Worm (Caenorhabditis elegans) whole organism, young adult: ENCODE data around the gene M05D6.1.

Experiments
- B0035.1 ChIP-seq: sonication (generic microtip); optimal IDR thresholded peaks from 2 replicates; lab custom pipeline; 2016; ENCODE audit warnings: missing genetic modification characterization, mild to moderate bottlenecking, missing compliant biosample characterization, missing genotype, missing genetic modification reagents
- B0336.3 ChIP-seq: fragments of 200-800 bp; sonication (Bioruptor generic); IDR thresholded peaks from 2 replicates; pipeline ENCODE4 v1.3.6; 2022; ENCODE audit warnings: missing genetic modification characterization, missing compliant biosample characterization
- F57A8.1 ChIP-seq: fragments of 200-800 bp; sonication (Bioruptor generic); optimal IDR thresholded peaks from 2 replicates; lab custom pipeline; 2018; ENCODE audit warnings: mild to moderate bottlenecking, missing genetic modification characterization, moderate library complexity, missing compliant biosample characterization
- K11D2.4 ChIP-seq: fragments of 200-800 bp; sonication (Bioruptor generic); IDR thresholded peaks from 2 replicates; pipeline ENCODE4 v1.3.6; 2022; ENCODE audit warnings: missing genetic modification reagents, missing genetic modification characterization, missing compliant biosample characterization
- Y53G8AR.9 ChIP-seq: fragments of 200-800 bp; sonication (Bioruptor generic); conservative IDR thresholded peaks from 2 replicates; pipeline ENCODE4 v1.3.6; 2022; ENCODE audit warnings: missing genetic modification reagents, missing genetic modification characterization, missing compliant biosample characterization
- Y56A3A.18 ChIP-seq: fragments of 200-800 bp; sonication (Bioruptor generic); IDR thresholded peaks from 2 replicates; pipeline ENCODE4 v1.3.6; 2022; ENCODE audit warnings: missing genetic modification reagents, missing genetic modification characterization, missing compliant biosample characterization
- ZK185.1 ChIP-seq: sonication (generic microtip); optimal IDR thresholded peaks from 2 replicates; lab custom pipeline; 2016; ENCODE audit warnings: mild to moderate bottlenecking, missing genetic modification characterization, missing compliant biosample characterization; ENCODE audit not compliant: poor library complexity, severe bottlenecking
- akir-1 ChIP-seq: fragments of 200-800 bp; sonication (Bioruptor generic); optimal IDR thresholded peaks from 2 replicates; lab custom pipeline; 2018; ENCODE audit warnings: mild to moderate bottlenecking, missing genetic modification characterization, moderate library complexity, missing compliant biosample characterization
- aptf-2 ChIP-seq: fragments of 200-800 bp; sonication (Bioruptor generic); conservative IDR thresholded peaks from 2 replicates; pipeline ENCODE4 v1.3.6; 2022; ENCODE audit warnings: missing genetic modification reagents, missing genetic modification characterization, missing compliant biosample characterization
- atf-7 ChIP-seq: sonication (generic microtip); optimal IDR thresholded peaks from 2 replicates; lab custom pipeline; 2017; ENCODE audit warnings: mild to moderate bottlenecking, missing genetic modification characterization, missing compliant biosample characterization
- attf-5 ChIP-seq: fragments of 200-800 bp; sonication (Bioruptor generic); optimal IDR thresholded peaks from 2 replicates; lab custom pipeline; 2018; ENCODE audit warnings: mild to moderate bottlenecking, missing genetic modification characterization, missing compliant biosample characterization
- bed-1 ChIP-seq: fragments of 200-800 bp; sonication (Bioruptor generic); IDR thresholded peaks from 2 replicates; pipeline ENCODE4 v1.3.6; 2022; ENCODE audit warnings: missing genetic modification reagents, missing genetic modification characterization, missing compliant biosample characterization
- bed-2 ChIP-seq: fragments of 200-800 bp; sonication (Bioruptor generic); IDR thresholded peaks from 2 replicates; pipeline ENCODE4 v1.3.6; 2022; ENCODE audit warnings: missing genetic modification reagents, missing genetic modification characterization, missing compliant biosample characterization
- cebp-1 ChIP-seq, 2 experiments: fragments of 200-800 bp in 1 of 2; sonication (Bioruptor generic) in 1 of 2; sonication (generic microtip) in 1 of 2; IDR thresholded peaks in 1 of 2; optimal IDR thresholded peaks in 1 of 2; 2 replicates each; pipeline versions ENCODE4 v1.3.6 to Lab custom; 2017 to 2022; ENCODE audit warnings: missing compliant biosample characterization in 2 of 2, missing genetic modification characterization in 2 of 2, mild to moderate bottlenecking in 1 of 2, missing genetic modification reagents in 1 of 2, moderate library complexity in 1 of 2
- cebp-2 ChIP-seq: fragments of 200-800 bp; sonication (Bioruptor generic); IDR thresholded peaks from 2 replicates; pipeline ENCODE4 v1.3.6; 2022; ENCODE audit warnings: missing genetic modification characterization, missing compliant biosample characterization
- ceh-91 ChIP-seq: fragments of 200-800 bp; sonication (Bioruptor generic); IDR thresholded peaks from 2 replicates; pipeline ENCODE4 v1.3.6; 2022; ENCODE audit warnings: missing genetic modification reagents, missing genetic modification characterization, missing compliant biosample characterization
- chd-7 ChIP-seq: sonication (generic microtip); optimal IDR thresholded peaks from 2 replicates; lab custom pipeline; 2016; ENCODE audit warnings: mild to moderate bottlenecking, missing genetic modification characterization, moderate library complexity, missing compliant biosample characterization
- dpff-1 ChIP-seq: sonication (generic microtip); optimal IDR thresholded peaks from 2 replicates; lab custom pipeline; 2017; ENCODE audit warnings: mild to moderate bottlenecking, missing genetic modification characterization, missing compliant biosample characterization
- egl-18 ChIP-seq: fragments of 200-800 bp; sonication (Bioruptor generic); IDR thresholded peaks from 2 replicates; pipeline ENCODE4 v1.3.6; 2022; ENCODE audit warnings: missing genetic modification reagents, missing genetic modification characterization, missing compliant biosample characterization
- ekl-4 ChIP-seq: fragments of 200-800 bp; sonication (Bioruptor generic); IDR thresholded peaks from 2 replicates; pipeline ENCODE4 v1.3.6; 2022; ENCODE audit warnings: missing genetic modification reagents, missing genetic modification characterization, missing compliant biosample characterization
- hlh-12 ChIP-seq: sonication (generic microtip); optimal IDR thresholded peaks from 2 replicates; lab custom pipeline; 2016; ENCODE audit warnings: missing genetic modification characterization, missing compliant biosample characterization
- hmg-1.2 ChIP-seq: fragments of 200-800 bp; sonication (Bioruptor generic); IDR thresholded peaks from 2 replicates; pipeline ENCODE4 v1.3.6; 2022; ENCODE audit warnings: missing genetic modification reagents, missing genetic modification characterization, missing compliant biosample characterization
- lag-1 ChIP-seq: fragments of 200-800 bp; sonication (Bioruptor generic); IDR thresholded peaks from 2 replicates; pipeline ENCODE4 v1.3.6; 2022; ENCODE audit warnings: missing genetic modification reagents, missing genetic modification characterization, missing compliant biosample characterization
- let-526 ChIP-seq: fragments of 200-800 bp; sonication (Bioruptor generic); IDR thresholded peaks from 2 replicates; pipeline ENCODE4 v1.3.6; 2022; ENCODE audit warnings: missing genetic modification reagents, missing genetic modification characterization, missing compliant biosample characterization
- lir-1 ChIP-seq: fragments of 200-800 bp; sonication (Bioruptor generic); conservative IDR thresholded peaks from 2 replicates; pipeline ENCODE4 v1.3.6; 2022; ENCODE audit warnings: missing genetic modification reagents, missing genetic modification characterization, missing compliant biosample characterization
- nfya-2 ChIP-seq: fragments of 200-800 bp; sonication (Bioruptor generic); IDR thresholded peaks from 2 replicates; pipeline ENCODE4 v1.3.6; 2022; ENCODE audit warnings: missing genetic modification reagents, missing genetic modification characterization, missing compliant biosample characterization
- rcor-1 ChIP-seq: fragments of 200-800 bp; sonication (Bioruptor generic); IDR thresholded peaks from 2 replicates; pipeline ENCODE4 v1.3.6; 2022; ENCODE audit warnings: missing genetic modification reagents, missing genetic modification characterization, missing compliant biosample characterization
- snpc-1.3 ChIP-seq: sonication (generic microtip); optimal IDR thresholded peaks from 2 replicates; lab custom pipeline; 2017; ENCODE audit warnings: missing genetic modification characterization, mild to moderate bottlenecking, missing compliant biosample characterization, antibody characterized with exemption, moderate library complexity, missing genotype, missing genetic modification reagents; ENCODE audit not compliant: insufficient read depth
- snpc-4 ChIP-seq, 5 experiments: fragments of 150-350 bp in 1 of 5; sonication (generic microtip) in 4 of 5; optimal IDR thresholded peaks; 2 replicates each; lab custom pipeline; 2014 to 2018; ENCODE audit warnings: missing genetic modification characterization in 5 of 5, missing biosample characterization in 3 of 5, antibody characterized with exemption in 2 of 5, mild to moderate bottlenecking in 2 of 5, missing compliant biosample characterization in 2 of 5, missing genotype in 2 of 5, moderate library complexity in 2 of 5, missing genetic modification reagents in 1 of 5
- sptf-2 ChIP-seq: fragments of 200-800 bp; sonication (Bioruptor generic); optimal IDR thresholded peaks from 2 replicates; lab custom pipeline; 2018; ENCODE audit warnings: mild to moderate bottlenecking, missing genetic modification characterization, missing compliant biosample characterization
- tbp1 ChIP-seq: fragments of 200-800 bp; sonication (Bioruptor generic); optimal IDR thresholded peaks from 2 replicates; lab custom pipeline; 2018; ENCODE audit warnings: mild to moderate bottlenecking, missing genetic modification characterization, missing compliant biosample characterization
- unc-130 ChIP-seq: sonication (generic microtip); optimal IDR thresholded peaks from 2 replicates; lab custom pipeline; 2016; ENCODE audit warnings: missing genetic modification reagents, missing genetic modification characterization, missing compliant biosample characterization
- ztf-18 ChIP-seq: sonication (generic microtip); optimal IDR thresholded peaks from 2 replicates; lab custom pipeline; 2016; ENCODE audit warnings: missing genotype, mild to moderate bottlenecking, missing genetic modification characterization, missing compliant biosample characterization

Gene M05D6.1

DNA sequence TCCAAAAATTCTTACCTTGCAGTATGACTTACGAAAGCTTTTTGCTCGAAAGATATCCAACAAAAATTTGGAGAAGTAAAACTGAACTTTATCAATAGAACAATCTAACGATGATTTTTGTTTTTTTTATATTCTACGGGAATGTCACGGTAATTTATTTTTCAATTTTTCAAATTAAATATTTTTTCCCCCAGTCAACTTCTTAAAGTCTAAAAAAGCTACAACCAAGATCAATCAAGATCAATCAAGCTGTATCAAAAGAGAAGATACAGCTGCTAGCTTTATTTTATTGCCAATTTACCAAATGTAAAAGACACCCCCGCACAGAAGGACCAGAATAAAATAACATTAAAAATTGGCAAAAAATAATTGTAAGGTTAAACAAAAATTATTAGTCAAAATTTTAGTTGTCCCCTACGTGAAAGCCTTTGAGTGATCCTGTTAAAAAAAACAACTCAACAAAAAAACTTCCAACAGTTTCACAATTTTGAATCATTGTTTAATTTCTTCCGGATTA lies at the start of gene M05D6.1, which contains the start of gene M05D6.3:
M05D6.1 (minus strand) TSS at position 101 of the 517 bp plus-strand sequence.
M05D6.3 (plus strand) TSS at position 467 of the 517 bp plus-strand sequence.
- no peak for TF ChIP-seq akir-1 (GFP tag; lab: Kevin White, UChicago)
- TF ChIP-seq cebp-1 (GFP tag; IDR thresholded peaks at IDR 0.05; lab: Robert Waterston, UW), result no peak
- TF ChIP-seq cebp-1 (tag; optimal IDR thresholded peaks at IDR 0.05; lab: Kevin White, UChicago), result no peak
- TF ChIP-seq lag-1, result no peak
- no peak for TF ChIP-seq ekl-4 (GFP tag; lab: Robert Waterston, UW)
- no peak for TF ChIP-seq ZK185.1 (tag; lab: Kevin White, UChicago)
- TF ChIP-seq attf-5, result no peak
- no peak for TF ChIP-seq ztf-18 (tag; lab: Kevin White, UChicago)
- no peak for TF ChIP-seq atf-7 (tag; lab: Kevin White, UChicago)
- no peak for TF ChIP-seq lir-1 (GFP tag; lab: Robert Waterston, UW)
- TF ChIP-seq Y56A3A.18 (GFP tag; lab: Robert Waterston, UW), result no peak
- TF ChIP-seq Y53G8AR.9 (GFP tag; lab: Robert Waterston, UW), result no peak
- no peak for TF ChIP-seq K11D2.4 (GFP tag; lab: Robert Waterston, UW)
- TF ChIP-seq, all 124 proteins: peak for 0

DNA sequence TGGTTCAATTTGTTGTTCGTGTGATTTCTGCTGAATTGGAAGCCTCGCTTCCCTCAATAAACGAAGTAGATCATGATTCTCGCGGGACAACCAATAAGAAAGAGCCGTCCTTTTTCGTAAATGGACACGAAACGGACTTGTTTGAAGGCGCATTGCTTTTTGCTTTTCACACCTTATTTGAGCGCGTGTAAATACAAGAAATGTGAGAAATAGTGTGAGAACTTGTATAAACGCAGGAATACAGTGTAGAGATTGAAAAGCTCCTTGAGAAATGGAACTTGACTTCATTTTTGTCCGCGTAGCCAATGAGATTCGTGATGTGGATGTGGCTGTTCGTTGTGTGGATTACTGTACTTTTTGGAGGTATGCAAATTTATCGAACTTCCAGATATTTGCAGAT lies 45.4 kb upstream of the M05D6.1 start, which contains the start of gene cht-2:
cht-2 (plus strand) TSS at position 301 of the 400 bp plus-strand sequence.
- TF ChIP-seq dpff-1 (no peak), lir-1 (GFP tag; lab: Robert Waterston, UW) (no peak), akir-1 (GFP tag; lab: Kevin White, UChicago) (no peak), tbp1 (no peak), unc-130 (GFP tag; lab: Kevin White, UChicago) (no peak), sptf-2 (GFP tag; lab: Kevin White, UChicago) (no peak), B0336.3 (no peak), B0035.1 (tag; lab: Kevin White, UChicago) (no peak), hlh-12 (tag; lab: Kevin White, UChicago) (no peak)

DNA sequence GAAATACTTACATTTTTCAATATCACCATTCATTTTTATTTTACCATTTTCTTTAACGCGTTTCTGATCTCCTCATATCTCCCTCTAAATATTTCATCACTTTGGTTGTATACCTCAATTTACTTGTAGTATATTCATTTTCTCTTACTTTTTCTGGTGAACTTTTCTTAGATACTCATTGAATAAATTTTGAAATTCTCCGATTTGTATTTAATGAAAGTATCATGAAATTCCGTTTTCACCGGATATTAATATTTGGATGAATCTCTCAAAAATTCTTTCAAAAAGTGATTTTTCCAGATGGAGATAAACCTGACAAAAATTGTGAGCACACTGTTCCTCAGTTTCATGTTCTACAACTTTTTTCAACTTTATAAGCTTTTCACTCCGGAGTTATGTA lies 43.0 kb upstream of the M05D6.1 start, which contains the start of gene T13H5.8:
T13H5.8 (plus strand) TSS at position 301 of the 400 bp plus-strand sequence.
- no peak for TF ChIP-seq Y56A3A.18 (GFP tag; lab: Robert Waterston, UW)
- no peak for TF ChIP-seq chd-7
- TF ChIP-seq nfya-2, result no peak
- no peak for TF ChIP-seq bed-2 (GFP tag; lab: Robert Waterston, UW)
- no peak for TF ChIP-seq cebp-1 (GFP tag; IDR thresholded peaks at IDR 0.05; lab: Robert Waterston, UW)
- TF ChIP-seq cebp-1 (tag; optimal IDR thresholded peaks at IDR 0.05; lab: Kevin White, UChicago), result no peak
- TF ChIP-seq snpc-1.3 (tag; lab: Kevin White, UChicago), result no peak
- TF ChIP-seq bed-1, result no peak
- TF ChIP-seq snpc-4 (GFP tag; optimal IDR thresholded peaks at IDR 0.05; lab: Kevin White, UChicago), result no peak
- no peak for TF ChIP-seq snpc-4 (tag; optimal IDR thresholded peaks at IDR 0.05; lab: Kevin White, UChicago)
- TF ChIP-seq let-526 (GFP tag; lab: Robert Waterston, UW), result no peak
- no peak for TF ChIP-seq egl-18 (GFP tag; lab: Robert Waterston, UW)
- TF ChIP-seq hmg-1.2 (GFP tag; lab: Robert Waterston, UW), result no peak
- TF ChIP-seq F57A8.1 (GFP tag; lab: Kevin White, UChicago), result no peak
- TF ChIP-seq cebp-2 (GFP tag; lab: Robert Waterston, UW), result no peak
- no peak for TF ChIP-seq ceh-91 (GFP tag; lab: Robert Waterston, UW)
- no peak for TF ChIP-seq rcor-1 (GFP tag; lab: Robert Waterston, UW)
- TF ChIP-seq aptf-2 (GFP tag; lab: Robert Waterston, UW), result no peak
